Worm (Caenorhabditis elegans): ENCODE measurements around the gene acs-1.

DNA sequence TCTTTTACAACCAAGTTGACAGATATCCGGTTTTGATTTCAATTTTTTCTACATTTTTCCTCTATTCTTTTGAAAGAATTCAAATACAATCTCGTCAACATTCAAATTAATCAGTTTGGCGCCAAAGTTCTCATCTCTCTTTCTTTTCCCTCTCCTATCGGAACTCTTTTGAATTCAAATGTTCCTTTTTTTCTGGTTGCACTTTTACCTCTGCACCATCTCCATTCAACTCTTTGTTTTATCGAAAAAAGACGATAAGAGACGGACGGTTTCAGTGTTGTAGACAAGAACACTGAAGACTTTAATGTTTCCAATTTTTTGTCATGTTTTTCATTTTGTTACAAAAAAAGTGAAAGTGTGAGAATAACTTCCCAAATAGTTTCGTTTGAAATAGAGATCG lies 48.8 kb upstream of the acs-1 start:
- no peak for TF ChIP-seq flt-1 (GFP tag; IDR thresholded peaks at IDR 0.05)
- no peak for TF ChIP-seq cog-1 (tag; optimal IDR thresholded peaks at IDR 0.05)
- no peak for TF ChIP-seq med-1 (GFP tag; optimal IDR thresholded peaks at IDR 0.05; ENCODE audit: insufficient read depth)
- no peak for TF ChIP-seq tab-1 (GFP tag; IDR thresholded peaks at IDR 0.05)
- no peak for TF ChIP-seq ref-1 (GFP tag; conservative IDR thresholded peaks at IDR 0.05)
- no peak for TF ChIP-seq ztf-23 (GFP tag; IDR thresholded peaks at IDR 0.05)
- no peak for TF ChIP-seq T22C8.4 (GFP tag; IDR thresholded peaks at IDR 0.05)
- TF ChIP-seq ztf-29 (GFP tag; IDR thresholded peaks at IDR 0.05), result no peak
